Fruit fly (Drosophila melanogaster) whole organism, embryonic: ENCODE results near the gene Cpr65Aw.
A peak's percentile ranks its signal among the peaks of the same experiment; 100 is the strongest.

ENCODE experiments used
- Asciz ChIP-seq: fragments of 200-800 bp; sonication (Bioruptor generic); optimal IDR thresholded peaks from 2 replicates; lab custom pipeline; 2017; ENCODE audit warnings: missing biosample characterization, mild to moderate bottlenecking, missing genetic modification characterization, missing genetic modification reagents
- Bteb2 ChIP-seq: fragments of 200-800 bp; sonication (Bioruptor generic); optimal IDR thresholded peaks from 2 replicates; lab custom pipeline; 2016; ENCODE audit warnings: missing biosample characterization, missing genetic modification characterization
- CG10543 ChIP-seq: fragments of 200-800 bp; sonication (Bioruptor generic); optimal IDR thresholded peaks from 3 replicates; lab custom pipeline; 2017; ENCODE audit warnings: missing biosample characterization, mild to moderate bottlenecking, missing genetic modification characterization, moderate library complexity
- CG11093 ChIP-seq: fragments of 200-800 bp; sonication (Bioruptor generic); IDR thresholded peaks from 3 replicates; pipeline ENCODE4 v1.3.6; 2022; ENCODE audit warnings: missing biosample characterization, missing genetic modification characterization
- CG11560 ChIP-seq: fragments of 200-800 bp; sonication (Bioruptor generic); IDR thresholded peaks from 3 replicates; pipeline ENCODE4 v1.3.6; 2022; ENCODE audit warnings: missing biosample characterization, missing genetic modification characterization
- CG11723 ChIP-seq: fragments of 200-800 bp; sonication (Bioruptor generic); optimal IDR thresholded peaks from 2 replicates; lab custom pipeline; 2017; ENCODE audit warnings: missing biosample characterization, mild to moderate bottlenecking, missing genetic modification characterization
- CG15514 ChIP-seq: fragments of 200-800 bp; sonication (Bioruptor generic); optimal IDR thresholded peaks from 3 replicates; lab custom pipeline; 2017; ENCODE audit warnings: missing biosample characterization, missing genetic modification characterization, mild to moderate bottlenecking, moderate library complexity, missing genetic modification reagents
- CG16815 ChIP-seq: fragments of 200-800 bp; sonication (Bioruptor generic); optimal IDR thresholded peaks from 3 replicates; lab custom pipeline; 2017; ENCODE audit warnings: missing biosample characterization, mild to moderate bottlenecking, missing genetic modification characterization
- CG17361 ChIP-seq: fragments of 200-800 bp; sonication (Bioruptor generic); IDR thresholded peaks from 3 replicates; pipeline ENCODE4 v1.3.6; 2022; ENCODE audit warnings: missing biosample characterization, missing genetic modification characterization
- CG17612 ChIP-seq: fragments of 200-800 bp; sonication (Bioruptor generic); IDR thresholded peaks from 2 replicates; pipeline ENCODE4 v1.3.6; 2022; ENCODE audit warnings: missing biosample characterization, missing genetic modification characterization
- CG18011 ChIP-seq: fragments of 200-800 bp; sonication (Bioruptor generic); optimal IDR thresholded peaks from 2 replicates; lab custom pipeline; 2017; ENCODE audit warnings: missing biosample characterization, missing genetic modification characterization, mild to moderate bottlenecking, moderate library complexity, missing genotype
- CG18619 ChIP-seq: fragments of 200-800 bp; sonication (Bioruptor generic); optimal IDR thresholded peaks from 3 replicates; lab custom pipeline; 2017; ENCODE audit warnings: missing biosample characterization, mild to moderate bottlenecking, missing genetic modification characterization
- CG2202 ChIP-seq: fragments of 200-800 bp; sonication (Bioruptor generic); optimal IDR thresholded peaks from 2 replicates; lab custom pipeline; 2018; ENCODE audit warnings: missing biosample characterization, mild to moderate bottlenecking, missing genetic modification characterization
- CG3065 ChIP-seq: fragments of 200-800 bp; sonication (Bioruptor generic); optimal IDR thresholded peaks from 2 replicates; lab custom pipeline; 2016; ENCODE audit warnings: missing biosample characterization, missing genetic modification characterization
- CG34422 ChIP-seq: fragments of 200-800 bp; sonication (Bioruptor generic); IDR thresholded peaks from 3 replicates; pipeline ENCODE4 v1.3.6; 2022; ENCODE audit warnings: missing biosample characterization, missing genetic modification characterization
- CG6765 ChIP-seq: fragments of 200-800 bp; sonication (Bioruptor generic); optimal IDR thresholded peaks from 3 replicates; lab custom pipeline; 2017; ENCODE audit warnings: missing biosample characterization, mild to moderate bottlenecking, missing genetic modification characterization
- CG8388 ChIP-seq: fragments of 200-800 bp; sonication (Bioruptor generic); optimal IDR thresholded peaks from 2 replicates; lab custom pipeline; 2019; ENCODE audit warnings: missing biosample characterization, mild to moderate bottlenecking, missing genetic modification characterization, moderate library complexity
- CG9797 ChIP-seq: fragments of 200-800 bp; sonication (Bioruptor generic); optimal IDR thresholded peaks from 3 replicates; lab custom pipeline; 2018; ENCODE audit warnings: missing biosample characterization, mild to moderate bottlenecking, missing genetic modification characterization
- CG9817 ChIP-seq: fragments of 200-800 bp; sonication (Bioruptor generic); optimal IDR thresholded peaks from 2 replicates; lab custom pipeline; 2018; ENCODE audit warnings: missing biosample characterization, mild to moderate bottlenecking, missing genetic modification characterization, moderate library complexity
- CG9876 ChIP-seq: fragments of 200-800 bp; sonication (Bioruptor generic); optimal IDR thresholded peaks from 2 replicates; lab custom pipeline; 2016; ENCODE audit warnings: missing biosample characterization, missing genetic modification characterization
- CkIIα-i1 ChIP-seq: fragments of 200-800 bp; sonication (Bioruptor generic); IDR thresholded peaks from 2 replicates; pipeline ENCODE4 v1.3.6; 2022; ENCODE audit warnings: missing biosample characterization, missing genetic modification characterization
- Dbx ChIP-seq: fragments of 200-800 bp; sonication (Bioruptor generic); IDR thresholded peaks from 3 replicates; pipeline ENCODE4 v1.3.6; 2022; ENCODE audit warnings: missing biosample characterization, missing genetic modification characterization
- Deaf1 ChIP-seq: fragments of 200-800 bp; optimal IDR thresholded peaks from 3 replicates; lab custom pipeline; 2019; ENCODE audit warnings: missing biosample characterization, mild to moderate bottlenecking, missing genetic modification characterization, moderate library complexity
- Dref ChIP-seq: fragments of 200-800 bp; sonication (Bioruptor generic); IDR thresholded peaks from 2 replicates; pipeline ENCODE4 v1.3.6; 2022; ENCODE audit warnings: missing biosample characterization, missing genetic modification characterization
- Hmr ChIP-seq: fragments of 200-800 bp; sonication (Bioruptor generic); optimal IDR thresholded peaks from 3 replicates; lab custom pipeline; 2017; ENCODE audit warnings: mild to moderate bottlenecking, missing biosample characterization, missing genetic modification reagents, missing genetic modification characterization
- Lhr ChIP-seq: fragments of 200-800 bp; sonication (Bioruptor generic); optimal IDR thresholded peaks from 3 replicates; lab custom pipeline; 2017; ENCODE audit warnings: mild to moderate bottlenecking, missing biosample characterization, missing genetic modification reagents, missing genetic modification characterization
- NC2α ChIP-seq: fragments of 200-800 bp; sonication (Bioruptor generic); optimal IDR thresholded peaks from 2 replicates; lab custom pipeline; 2016; ENCODE audit warnings: missing biosample characterization, missing genetic modification characterization
- Nf-YC ChIP-seq: fragments of 200-800 bp; optimal IDR thresholded peaks from 3 replicates; lab custom pipeline; 2019; ENCODE audit warnings: missing biosample characterization, mild to moderate bottlenecking, missing genetic modification characterization, moderate library complexity
- Opbp ChIP-seq: fragments of 200-800 bp; sonication (Bioruptor generic); IDR thresholded peaks from 3 replicates; pipeline ENCODE4 v1.3.6; 2022; ENCODE audit warnings: missing biosample characterization, missing genetic modification characterization; ENCODE audit not compliant: partially characterized antibody
- Sry-β ChIP-seq: fragments of 200-800 bp; sonication (Bioruptor generic); optimal IDR thresholded peaks from 2 replicates; lab custom pipeline; 2018; ENCODE audit warnings: missing biosample characterization, mild to moderate bottlenecking, missing genetic modification characterization, moderate library complexity
- Sry-δ ChIP-seq: fragments of 200-800 bp; sonication (Bioruptor generic); optimal IDR thresholded peaks from 2 replicates; lab custom pipeline; 2016; ENCODE audit warnings: missing biosample characterization, missing genetic modification characterization
- Stat92E ChIP-seq, 3 experiments: fragments of >200 bp in 2 of 3; fragments of 200-800 bp in 1 of 3; sonication (Bioruptor generic) in 1 of 3; optimal IDR thresholded peaks; 2 replicates each; lab custom pipeline; 2017 to 2019; ENCODE audit warnings: missing biosample characterization in 3 of 3, missing genetic modification characterization in 3 of 3, mild to moderate bottlenecking in 1 of 3, moderate library complexity in 1 of 3
- Vsx1 ChIP-seq: fragments of 200-800 bp; sonication (Bioruptor generic); optimal IDR thresholded peaks from 2 replicates; lab custom pipeline; 2017; ENCODE audit warnings: missing biosample characterization, mild to moderate bottlenecking, missing genetic modification characterization, missing genetic modification reagents
- esg ChIP-seq: fragments of 200-800 bp; sonication (Bioruptor generic); conservative IDR thresholded peaks from 2 replicates; pipeline ENCODE4 v1.3.6; 2022; ENCODE audit warnings: missing biosample characterization, missing genetic modification characterization
- fu2 ChIP-seq: fragments of 200-800 bp; sonication (Bioruptor generic); optimal IDR thresholded peaks from 2 replicates; lab custom pipeline; 2016; ENCODE audit warnings: missing biosample characterization, missing genetic modification characterization
- gem ChIP-seq: fragments of 200-800 bp; sonication (Bioruptor generic); optimal IDR thresholded peaks from 2 replicates; lab custom pipeline; 2019; ENCODE audit warnings: missing biosample characterization, mild to moderate bottlenecking, missing genetic modification characterization, moderate library complexity
- maf-S ChIP-seq: fragments of 200-800 bp; sonication (Bioruptor generic); optimal IDR thresholded peaks from 2 replicates; lab custom pipeline; 2016; ENCODE audit warnings: missing biosample characterization, missing genetic modification characterization
- mld ChIP-seq: fragments of 200-800 bp; sonication (Bioruptor generic); IDR thresholded peaks from 3 replicates; pipeline ENCODE4 v1.3.6; 2022; ENCODE audit warnings: missing biosample characterization, missing genetic modification characterization; ENCODE audit not compliant: partially characterized antibody
- pfk ChIP-seq: fragments of 200-800 bp; sonication (Bioruptor generic); optimal IDR thresholded peaks from 2 replicates; lab custom pipeline; 2018; ENCODE audit warnings: missing biosample characterization, mild to moderate bottlenecking, missing genetic modification characterization, moderate library complexity
- rib ChIP-seq: fragments of 200-800 bp; sonication (Bioruptor generic); IDR thresholded peaks from 2 replicates; pipeline ENCODE4 v1.3.6; 2022; ENCODE audit warnings: missing biosample characterization, missing genetic modification characterization
- salm ChIP-seq: fragments of 200-800 bp; sonication (Bioruptor generic); optimal IDR thresholded peaks from 2 replicates; lab custom pipeline; 2018; ENCODE audit warnings: missing biosample characterization, mild to moderate bottlenecking, missing genetic modification characterization
- sc ChIP-seq, 3 experiments: fragments of >200 bp in 2 of 3; fragments of 200-800 bp in 1 of 3; sonication (Bioruptor generic) in 1 of 3; optimal IDR thresholded peaks; 2 replicates in 2 of 3; 3 replicates in 1 of 3; lab custom pipeline; 2017; ENCODE audit warnings: mild to moderate bottlenecking in 1 of 3, missing biosample characterization in 1 of 3, missing genetic modification characterization in 1 of 3, missing genetic modification reagents in 1 of 3
- sd ChIP-seq: fragments of 200-800 bp; sonication (Bioruptor generic); optimal IDR thresholded peaks from 3 replicates; lab custom pipeline; 2018; ENCODE audit warnings: missing biosample characterization, mild to moderate bottlenecking, missing genetic modification characterization, moderate library complexity
- slbo ChIP-seq: fragments of 200-800 bp; sonication (Bioruptor generic); IDR thresholded peaks from 2 replicates; pipeline ENCODE4 v1.3.6; 2022; ENCODE audit warnings: missing biosample characterization, missing genetic modification characterization
- sna ChIP-seq: fragments of 200-800 bp; sonication (Bioruptor generic); IDR thresholded peaks from 2 replicates; pipeline ENCODE4 v1.3.6; 2022; ENCODE audit warnings: missing biosample characterization, missing genetic modification characterization; ENCODE audit not compliant: partially characterized antibody
- vvl ChIP-seq: fragments of 200-800 bp; sonication (Bioruptor generic); IDR thresholded peaks from 2 replicates; pipeline ENCODE4 v1.3.6; 2022; ENCODE audit warnings: missing biosample characterization, missing genetic modification characterization
- z ChIP-seq: fragments of 200-800 bp; sonication (Bioruptor generic); IDR thresholded peaks from 3 replicates; pipeline ENCODE4 v1.3.6; 2022; ENCODE audit warnings: missing biosample characterization, missing genetic modification characterization
- zfh1 ChIP-seq: fragments of 200-800 bp; sonication (Bioruptor generic); IDR thresholded peaks from 3 replicates; pipeline ENCODE4 v1.3.6; 2022; ENCODE audit warnings: missing biosample characterization, missing genetic modification characterization

The Cpr65Aw gene

DNA sequence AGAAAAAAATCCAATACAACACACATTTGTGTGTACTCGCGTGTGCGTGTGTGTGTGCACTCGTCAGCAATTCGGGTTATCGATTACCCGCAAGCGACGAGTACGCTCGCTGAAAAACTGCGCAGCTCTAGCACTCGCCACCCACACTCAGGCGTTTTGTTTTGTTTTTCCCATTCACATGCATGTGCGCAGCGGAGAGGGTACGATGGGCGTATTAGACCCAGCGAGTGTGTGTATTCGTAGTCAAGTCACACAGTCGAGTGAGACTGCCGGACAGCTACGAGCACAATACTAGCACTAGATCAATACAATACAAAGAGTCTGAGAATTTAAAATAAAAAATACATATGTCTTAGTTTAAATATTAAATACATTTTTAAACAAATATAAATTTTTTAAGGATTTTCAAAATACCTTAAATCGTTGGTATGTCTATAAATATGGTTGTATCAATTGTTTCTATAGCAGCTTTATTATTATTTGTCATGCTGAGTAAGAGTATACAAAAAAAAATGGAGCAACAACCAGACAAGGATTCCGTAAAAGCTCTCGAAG lies 42.7 kb upstream of the Cpr65Aw start, which contains the start of the genes D19B and CG43293 (continued):
- TF ChIP-seq Bteb2 (GFP tag; lab: Kevin White, UChicago), result peak; percentile 78
- TF ChIP-seq CG18011, result peak; percentile 82
- peak; percentile 87 for TF ChIP-seq CG18619 (GFP tag; lab: Kevin White, UChicago)
- TF ChIP-seq CG2202 (tag; lab: Kevin White, UChicago), result peak; percentile 75
- peak; percentile 77; the same call in 2 of the 3 replicates for TF ChIP-seq Opbp (GFP tag; lab: Robert Waterston, UW)
- TF ChIP-seq zfh1 (GFP tag; lab: Robert Waterston, UW), result peak; percentile 93
- peak; percentile 75 for TF ChIP-seq sd (tag; lab: Kevin White, UChicago)
- TF ChIP-seq maf-S (GFP tag; lab: Kevin White, UChicago), result peak; percentile 78
- peak; percentile 80 for TF ChIP-seq CG9817 (tag; lab: Kevin White, UChicago)
- TF ChIP-seq CG9876 (GFP tag; lab: Kevin White, UChicago), result peak; percentile 78
- TF ChIP-seq pfk (GFP tag; lab: Kevin White, UChicago), result peak; percentile 31
- TF ChIP-seq slbo, result peak; percentile 97
- TF ChIP-seq CG10543 (GFP tag; lab: Kevin White, UChicago), result peak; percentile 78
- peak; percentile 90 for TF ChIP-seq Sry-δ (GFP tag; lab: Kevin White, UChicago)
- TF ChIP-seq Sry-β, result peak; percentile 84
- TF ChIP-seq Hmr (GFP tag; lab: Kevin White, UChicago), result peak; percentile 90
- peak; percentile 74 for TF ChIP-seq CG16815
- peak; percentile 94 for TF ChIP-seq CG34422
- peak; percentile 57 for TF ChIP-seq salm (tag; lab: Kevin White, UChicago)
- TF ChIP-seq Stat92E (GFP tag; optimal IDR thresholded peaks at IDR 0.05; lab: Kevin White, UChicago), result no peak
- no peak for TF ChIP-seq sc (optimal IDR thresholded peaks at IDR 0.05; lab: Kevin White, UChicago)
- TF ChIP-seq sc (GFP tag; optimal IDR thresholded peaks at IDR 0.05; lab: Kevin White, UChicago), result peak; percentile 65
- peak; percentile 77 for TF ChIP-seq fu2 (GFP tag; lab: Kevin White, UChicago)
- peak; percentile 79 for TF ChIP-seq CG8388 (GFP tag; lab: Kevin White, UChicago)
- peak; percentile 82; the same call in 2 of the 3 replicates for TF ChIP-seq CG11093 (GFP tag; lab: Robert Waterston, UW)
- peak; percentile 72 for TF ChIP-seq Nf-YC
- TF ChIP-seq CG11560 (tag; lab: Robert Waterston, UW), result peak; percentile 72; the same call in 2 of the 3 replicates
- peak; percentile 66 for TF ChIP-seq CG17612 (GFP tag; lab: Robert Waterston, UW)
- TF ChIP-seq CG6765, result peak; percentile 81
- peak; percentile 68; the same call in 1 of the 3 replicates for TF ChIP-seq z (GFP tag; lab: Robert Waterston, UW)
- TF ChIP-seq NC2α, result peak; percentile 45
- TF ChIP-seq CG11723 (GFP tag; lab: Kevin White, UChicago), result peak; percentile 82
- peak; percentile 84 for TF ChIP-seq esg (GFP tag; lab: Robert Waterston, UW)
- TF ChIP-seq vvl, result peak; percentile 93
- TF ChIP-seq rib (GFP tag; lab: Robert Waterston, UW), result peak; percentile 92
- TF ChIP-seq Lhr (GFP tag; lab: Kevin White, UChicago), result peak; percentile 63
- no peak for TF ChIP-seq Vsx1 (GFP tag; lab: Kevin White, UChicago)
- peak; percentile 54; the same call in 1 of the 2 replicates for TF ChIP-seq sna (GFP tag; lab: Robert Waterston, UW)
- peak; percentile 90 for TF ChIP-seq CG3065 (GFP tag; lab: Kevin White, UChicago)
- TF ChIP-seq gem, result peak; percentile 90
- peak; percentile 35 for TF ChIP-seq CG9797
- peak; percentile 80 for TF ChIP-seq Asciz (GFP tag; lab: Kevin White, UChicago)
- TF ChIP-seq CG17361 (GFP tag; lab: Robert Waterston, UW), result peak; percentile 91
- TF ChIP-seq CG15514 (GFP tag; lab: Kevin White, UChicago), result peak; percentile 85
- TF ChIP-seq CkIIα-i1, result peak; percentile 43; the same call in 1 of the 2 replicates
- peak; percentile 62 for TF ChIP-seq Deaf1 (tag; lab: Kevin White, UChicago)
- TF ChIP-seq mld (GFP tag; lab: Robert Waterston, UW), result no peak
- peak; percentile 86 for TF ChIP-seq Dref (GFP tag; lab: Robert Waterston, UW)
- peak; percentile 90 for TF ChIP-seq Dbx (GFP tag; lab: Robert Waterston, UW)
